Fruit fly (Drosophila melanogaster) whole organism, embryonic: ENCODE measurements around the gene Tpr2.
A peak's percentile ranks its signal among the peaks of the same experiment; 100 is the strongest.

Experiments used
- CG10209 ChIP-seq: fragments of 200-800 bp; sonication (Bioruptor generic); optimal IDR thresholded peaks from 3 replicates; lab custom pipeline; 2017; ENCODE audit warnings: missing biosample characterization, mild to moderate bottlenecking, missing genetic modification characterization, missing genetic modification reagents
- CG11456 ChIP-seq: fragments of 200-800 bp; sonication (Bioruptor generic); IDR thresholded peaks from 3 replicates; pipeline ENCODE4 v1.3.6; 2022; ENCODE audit warnings: missing biosample characterization, missing genetic modification characterization
- CG12659 ChIP-seq: fragments of 200-800 bp; sonication (Bioruptor generic); optimal IDR thresholded peaks from 3 replicates; lab custom pipeline; 2017; ENCODE audit warnings: mild to moderate bottlenecking, missing biosample characterization, missing genetic modification reagents, missing genetic modification characterization
- CG14860 ChIP-seq: fragments of 200-800 bp; sonication (Bioruptor generic); IDR thresholded peaks from 3 replicates; pipeline ENCODE4 v1.3.6; 2022; ENCODE audit warnings: missing biosample characterization, missing genetic modification characterization; ENCODE audit not compliant: partially characterized antibody
- CG1529 ChIP-seq: fragments of 200-800 bp; sonication (Bioruptor generic); optimal IDR thresholded peaks from 3 replicates; lab custom pipeline; 2018; ENCODE audit warnings: missing biosample characterization, missing genetic modification characterization
- CG15696 ChIP-seq: fragments of 200-800 bp; sonication (Bioruptor generic); optimal IDR thresholded peaks from 2 replicates; lab custom pipeline; 2019; ENCODE audit warnings: missing biosample characterization, mild to moderate bottlenecking, missing genetic modification characterization, moderate library complexity
- CG17359 ChIP-seq: fragments of 200-800 bp; sonication (Bioruptor generic); optimal IDR thresholded peaks from 3 replicates; lab custom pipeline; 2018; ENCODE audit warnings: missing biosample characterization, mild to moderate bottlenecking, missing genetic modification characterization, moderate library complexity
- CG1792 ChIP-seq: fragments of 200-800 bp; sonication (Bioruptor generic); optimal IDR thresholded peaks from 2 replicates; lab custom pipeline; 2016; ENCODE audit warnings: missing biosample characterization, missing genetic modification characterization
- CG1832 ChIP-seq: fragments of 200-800 bp; sonication (Bioruptor generic); optimal IDR thresholded peaks from 2 replicates; lab custom pipeline; 2017; ENCODE audit warnings: missing biosample characterization, mild to moderate bottlenecking, missing genetic modification characterization, inconsistent platforms
- CG2202 ChIP-seq: fragments of 200-800 bp; sonication (Bioruptor generic); optimal IDR thresholded peaks from 2 replicates; lab custom pipeline; 2018; ENCODE audit warnings: missing biosample characterization, mild to moderate bottlenecking, missing genetic modification characterization
- CG2678 ChIP-seq: fragments of 200-800 bp; sonication (Bioruptor generic); optimal IDR thresholded peaks from 3 replicates; lab custom pipeline; 2019; ENCODE audit warnings: missing biosample characterization, mild to moderate bottlenecking, missing genetic modification characterization, moderate library complexity
- CG3163 ChIP-seq: fragments of 200-800 bp; sonication (Bioruptor generic); optimal IDR thresholded peaks from 3 replicates; lab custom pipeline; 2016; ENCODE audit warnings: missing biosample characterization, missing genetic modification characterization
- CG32772 ChIP-seq: fragments of 200-800 bp; sonication (Bioruptor generic); IDR thresholded peaks from 2 replicates; pipeline ENCODE4 v1.3.6; 2022; ENCODE audit warnings: missing biosample characterization, missing genetic modification characterization
- CG4730 ChIP-seq: fragments of 200-800 bp; sonication (Bioruptor generic); IDR thresholded peaks from 2 replicates; pipeline ENCODE4 v1.3.6; 2022; ENCODE audit warnings: missing biosample characterization, missing genetic modification characterization
- CG6813 ChIP-seq: fragments of 200-800 bp; sonication (Bioruptor generic); optimal IDR thresholded peaks from 2 replicates; lab custom pipeline; 2017; ENCODE audit warnings: missing biosample characterization, missing genetic modification characterization, mild to moderate bottlenecking, moderate library complexity, missing genetic modification reagents
- CG8089 ChIP-seq: fragments of 200-800 bp; sonication (Bioruptor generic); optimal IDR thresholded peaks from 3 replicates; lab custom pipeline; 2016; ENCODE audit warnings: missing biosample characterization, missing genetic modification characterization
- CG8359 ChIP-seq: fragments of 200-800 bp; sonication (Bioruptor generic); optimal IDR thresholded peaks from 2 replicates; lab custom pipeline; 2017; ENCODE audit warnings: missing biosample characterization, mild to moderate bottlenecking, missing genetic modification characterization, borderline replicate concordance
- CG8765 ChIP-seq: fragments of 200-800 bp; sonication (Bioruptor generic); IDR thresholded peaks from 2 replicates; pipeline ENCODE4 v1.3.6; 2022; ENCODE audit warnings: missing biosample characterization, missing genetic modification characterization
- CG9215 ChIP-seq: fragments of 200-800 bp; sonication (Bioruptor generic); IDR thresholded peaks from 2 replicates; pipeline ENCODE4 v1.3.6; 2022; ENCODE audit warnings: missing biosample characterization, missing genetic modification characterization
- CG9797 ChIP-seq: fragments of 200-800 bp; sonication (Bioruptor generic); optimal IDR thresholded peaks from 3 replicates; lab custom pipeline; 2018; ENCODE audit warnings: missing biosample characterization, mild to moderate bottlenecking, missing genetic modification characterization
- CHES-1-like ChIP-seq: fragments of 200-800 bp; sonication (Bioruptor generic); optimal IDR thresholded peaks from 2 replicates; lab custom pipeline; 2016; ENCODE audit warnings: missing biosample characterization, missing genetic modification characterization
- D19B ChIP-seq: fragments of 200-800 bp; sonication (Bioruptor generic); optimal IDR thresholded peaks from 2 replicates; lab custom pipeline; 2017; ENCODE audit warnings: missing biosample characterization, mild to moderate bottlenecking, missing genetic modification characterization
- Doc2 ChIP-seq: fragments of 200-800 bp; sonication (Bioruptor generic); IDR thresholded peaks from 2 replicates; pipeline ENCODE4 v1.3.6; 2022; ENCODE audit warnings: missing biosample characterization, missing genetic modification characterization
- Dref ChIP-seq: fragments of 200-800 bp; sonication (Bioruptor generic); IDR thresholded peaks from 2 replicates; pipeline ENCODE4 v1.3.6; 2022; ENCODE audit warnings: missing biosample characterization, missing genetic modification characterization
- Ets97D ChIP-seq: fragments of 200-800 bp; sonication (Bioruptor generic); optimal IDR thresholded peaks from 3 replicates; lab custom pipeline; 2016; ENCODE audit warnings: missing biosample characterization, missing genetic modification characterization
- Mes4 ChIP-seq: fragments of 200-800 bp; sonication (Bioruptor generic); optimal IDR thresholded peaks from 2 replicates; lab custom pipeline; 2016; ENCODE audit warnings: missing biosample characterization, missing genetic modification characterization
- NK7.1 ChIP-seq: fragments of 200-800 bp; sonication (Bioruptor generic); optimal IDR thresholded peaks from 3 replicates; lab custom pipeline; 2016; ENCODE audit warnings: missing biosample characterization, missing genetic modification characterization
- NfI ChIP-seq: fragments of 200-800 bp; sonication (Bioruptor generic); optimal IDR thresholded peaks from 3 replicates; lab custom pipeline; 2018; ENCODE audit warnings: missing biosample characterization, mild to moderate bottlenecking, missing genetic modification characterization, moderate library complexity
- Oli ChIP-seq: fragments of 200-800 bp; sonication (Bioruptor generic); optimal IDR thresholded peaks from 2 replicates; lab custom pipeline; 2018; ENCODE audit warnings: missing biosample characterization, mild to moderate bottlenecking, missing genetic modification characterization, moderate library complexity
- Opbp ChIP-seq: fragments of 200-800 bp; sonication (Bioruptor generic); IDR thresholded peaks from 3 replicates; pipeline ENCODE4 v1.3.6; 2022; ENCODE audit warnings: missing biosample characterization, missing genetic modification characterization; ENCODE audit not compliant: partially characterized antibody
- Optix ChIP-seq: fragments of 200-800 bp; sonication (Bioruptor generic); IDR thresholded peaks from 3 replicates; pipeline ENCODE4 v1.3.6; 2022; ENCODE audit warnings: missing biosample characterization, missing genetic modification characterization
- Sox102F ChIP-seq: fragments of 200-800 bp; sonication (Bioruptor generic); optimal IDR thresholded peaks from 2 replicates; lab custom pipeline; 2018; ENCODE audit warnings: missing biosample characterization, mild to moderate bottlenecking, missing genetic modification characterization, moderate library complexity
- Stat92E ChIP-seq, 3 experiments: fragments of >200 bp in 2 of 3; fragments of 200-800 bp in 1 of 3; sonication (Bioruptor generic) in 1 of 3; optimal IDR thresholded peaks; 2 replicates each; lab custom pipeline; 2017 to 2019; ENCODE audit warnings: missing biosample characterization in 3 of 3, missing genetic modification characterization in 3 of 3, mild to moderate bottlenecking in 1 of 3, moderate library complexity in 1 of 3
- amos ChIP-seq: fragments of 200-800 bp; sonication (Bioruptor generic); IDR thresholded peaks from 2 replicates; pipeline ENCODE4 v1.3.6; 2022; ENCODE audit warnings: missing biosample characterization, missing genetic modification characterization; ENCODE audit not compliant: partially characterized antibody
- bbx ChIP-seq: fragments of 200-800 bp; sonication (Bioruptor generic); IDR thresholded peaks from 2 replicates; pipeline ENCODE4 v1.3.6; 2022; ENCODE audit warnings: missing biosample characterization, missing genetic modification characterization; ENCODE audit not compliant: partially characterized antibody
- croc ChIP-seq: fragments of 200-800 bp; sonication (Bioruptor generic); conservative IDR thresholded peaks from 3 replicates; pipeline ENCODE4 v1.3.6; 2022; ENCODE audit warnings: missing biosample characterization, missing genetic modification characterization
- fd3F ChIP-seq: fragments of 200-800 bp; sonication (Bioruptor generic); optimal IDR thresholded peaks from 2 replicates; lab custom pipeline; 2018; ENCODE audit warnings: missing biosample characterization, mild to moderate bottlenecking, missing genetic modification characterization, moderate library complexity
- gsb ChIP-seq: fragments of 200-800 bp; sonication (Bioruptor generic); IDR thresholded peaks from 2 replicates; pipeline ENCODE4 v1.3.6; 2022; ENCODE audit warnings: missing biosample characterization, missing genetic modification characterization
- inv ChIP-seq: fragments of 200-800 bp; sonication (Bioruptor generic); IDR thresholded peaks from 2 replicates; pipeline ENCODE4 v1.3.6; 2022; ENCODE audit warnings: missing biosample characterization, missing genetic modification characterization; ENCODE audit not compliant: partially characterized antibody
- kah ChIP-seq: fragments of 200-800 bp; sonication (Bioruptor generic); optimal IDR thresholded peaks from 2 replicates; lab custom pipeline; 2018; ENCODE audit warnings: missing biosample characterization, mild to moderate bottlenecking, missing genetic modification characterization
- klu ChIP-seq: fragments of 200-800 bp; sonication (Bioruptor generic); IDR thresholded peaks from 2 replicates; pipeline ENCODE4 v1.3.6; 2022; ENCODE audit warnings: missing biosample characterization, missing genetic modification characterization
- pho ChIP-seq: fragments of 200-800 bp; sonication (Bioruptor generic); optimal IDR thresholded peaks from 2 replicates; lab custom pipeline; 2016; ENCODE audit warnings: missing biosample characterization, missing genetic modification characterization
- prd ChIP-seq, 3 experiments: fragments of >200 bp in 2 of 3; fragments of 200-800 bp in 1 of 3; sonication (Bioruptor generic) in 1 of 3; optimal IDR thresholded peaks in 2 of 3; IDR thresholded peaks in 1 of 3; 2 replicates in 2 of 3; 3 replicates in 1 of 3; pipeline versions ENCODE4 v1.3.6 to Lab custom; 2017 to 2022; ENCODE audit warnings: missing biosample characterization in 1 of 3, missing genetic modification characterization in 1 of 3
- pzg ChIP-seq: fragments of 200-800 bp; sonication (Bioruptor generic); optimal IDR thresholded peaks from 3 replicates; lab custom pipeline; 2018; ENCODE audit warnings: missing biosample characterization, mild to moderate bottlenecking, missing genetic modification characterization, moderate library complexity
- rib ChIP-seq: fragments of 200-800 bp; sonication (Bioruptor generic); IDR thresholded peaks from 2 replicates; pipeline ENCODE4 v1.3.6; 2022; ENCODE audit warnings: missing biosample characterization, missing genetic modification characterization
- sd ChIP-seq: fragments of 200-800 bp; sonication (Bioruptor generic); optimal IDR thresholded peaks from 3 replicates; lab custom pipeline; 2018; ENCODE audit warnings: missing biosample characterization, mild to moderate bottlenecking, missing genetic modification characterization, moderate library complexity
- trh ChIP-seq: fragments of 200-800 bp; sonication (Bioruptor generic); optimal IDR thresholded peaks from 2 replicates; lab custom pipeline; 2016; ENCODE audit warnings: missing biosample characterization, missing genetic modification characterization
- zen ChIP-seq: fragments of 200-800 bp; sonication (Bioruptor generic); optimal IDR thresholded peaks from 3 replicates; lab custom pipeline; 2018; ENCODE audit warnings: missing biosample characterization, mild to moderate bottlenecking, missing genetic modification characterization, moderate library complexity

Gene Tpr2

dm6 chr2L:16542997-16543593 lies 51.8 kb downstream of the Tpr2 start (continued):
- TF ChIP-seq prd (optimal IDR thresholded peaks at IDR 0.05; lab: Kevin White, UChicago) (no peak), prd (GFP tag; IDR thresholded peaks at IDR 0.05; lab: Robert Waterston, UW) (no peak), Ets97D (peak; percentile 95), CG32772 (GFP tag; lab: Robert Waterston, UW) (no peak), NfI (GFP tag; lab: Kevin White, UChicago) (peak; percentile 96), pzg (GFP tag; lab: Kevin White, UChicago) (peak; percentile 31), Doc2 (GFP tag; lab: Robert Waterston, UW) (no peak), Dref (no peak), Opbp (GFP tag; lab: Robert Waterston, UW) (no peak), CG11456 (GFP tag; lab: Robert Waterston, UW) (peak; percentile 81), CG2202 (tag; lab: Kevin White, UChicago) (peak; percentile 81), inv (GFP tag; lab: Robert Waterston, UW) (no peak), pho (GFP tag; lab: Kevin White, UChicago) (peak; percentile 70), Oli (peak; percentile 66), rib (GFP tag; lab: Robert Waterston, UW) (no peak), klu (GFP tag; lab: Robert Waterston, UW) (no peak), CG10209 (GFP tag; lab: Kevin White, UChicago) (peak; percentile 84), fd3F (GFP tag; lab: Kevin White, UChicago) (peak; percentile 69), CG1529 (peak; percentile 68), CG9797 (no peak), CG9215 (GFP tag; lab: Robert Waterston, UW) (no peak), zen (tag; lab: Kevin White, UChicago) (no peak), CHES-1-like (GFP tag; lab: Kevin White, UChicago) (peak; percentile 70), CG8359 (GFP tag; lab: Kevin White, UChicago) (peak; percentile 77), CG6813 (GFP tag; lab: Kevin White, UChicago) (peak; percentile 90), Stat92E (GFP tag; optimal IDR thresholded peaks at IDR 0.05; lab: Kevin White, UChicago) (no peak), CG14860 (GFP tag; lab: Robert Waterston, UW) (no peak), gsb (GFP tag; lab: Robert Waterston, UW) (0 out of 2 replicates have a peak, but pooled peaks have one; percentile 7), Sox102F (GFP tag; lab: Kevin White, UChicago) (peak; percentile 57), amos (no peak), CG1792 (no peak), sd (peak; percentile 36), CG1832 (GFP tag; lab: Kevin White, UChicago) (no peak), CG2678 (tag; lab: Kevin White, UChicago) (peak; percentile 76), CG8765 (GFP tag; lab: Robert Waterston, UW) (no peak), D19B (GFP tag; lab: Kevin White, UChicago) (peak; percentile 69), NK7.1 (GFP tag; lab: Kevin White, UChicago) (peak; percentile 39), kah (peak; percentile 56), Optix (GFP tag; lab: Robert Waterston, UW) (peak; percentile 38; the same call in 1 of the 3 replicates), CG17359 (tag; lab: Kevin White, UChicago) (peak; percentile 85), trh (GFP tag; lab: Kevin White, UChicago) (peak; percentile 38), CG3163 (GFP tag; lab: Kevin White, UChicago) (peak; percentile 51), CG15696 (tag; lab: Kevin White, UChicago) (no peak), CG8089 (peak; percentile 76), croc (GFP tag; lab: Robert Waterston, UW) (no peak), bbx (GFP tag; lab: Robert Waterston, UW) (no peak), CG4730 (GFP tag; lab: Robert Waterston, UW) (no peak), Mes4 (peak; percentile 77), CG12659 (peak; percentile 83)
